Worm (Caenorhabditis elegans) whole organism, L2 larva: ENCODE results near the gene lurp-4.

ENCODE experiments used
- F13H6.1 ChIP-seq: sonication (generic microtip); optimal IDR thresholded peaks from 2 replicates; lab custom pipeline; 2016; ENCODE audit warnings: missing genetic modification characterization, missing compliant biosample characterization
- R02D3.7 ChIP-seq: fragments of 150-350 bp; optimal IDR thresholded peaks from 2 replicates; lab custom pipeline; 2014; ENCODE audit warnings: missing biosample characterization, missing genetic modification characterization
- Y55F3AM.14 ChIP-seq: fragments of 200-800 bp; sonication (Bioruptor generic); optimal IDR thresholded peaks from 2 replicates; lab custom pipeline; 2018; ENCODE audit warnings: mild to moderate bottlenecking, missing genetic modification characterization, missing compliant biosample characterization
- ZK546.5 ChIP-seq: sonication (generic microtip); optimal IDR thresholded peaks from 2 replicates; lab custom pipeline; 2017; ENCODE audit warnings: missing biosample characterization, missing genetic modification characterization
- alr-1 ChIP-seq: fragments of 150-350 bp; optimal IDR thresholded peaks from 2 replicates; lab custom pipeline; 2014; ENCODE audit warnings: missing biosample characterization, missing genetic modification characterization
- ama-1 ChIP-seq: fragments of 150-350 bp; optimal IDR thresholded peaks from 2 replicates; lab custom pipeline; 2018; ENCODE audit warnings: inconsistent platforms
- blmp-1 ChIP-seq: sonication (generic microtip); optimal IDR thresholded peaks from 2 replicates; lab custom pipeline; 2017; ENCODE audit warnings: missing genetic modification characterization, mild to moderate bottlenecking, missing compliant biosample characterization, antibody characterized with exemption, moderate library complexity; ENCODE audit not compliant: insufficient read depth
- ceh-16 ChIP-seq: fragments of 150-350 bp; optimal IDR thresholded peaks from 2 replicates; lab custom pipeline; 2014; ENCODE audit warnings: missing biosample characterization, missing genetic modification characterization
- ceh-82 ChIP-seq: fragments of 150-350 bp; optimal IDR thresholded peaks from 2 replicates; lab custom pipeline; 2014; ENCODE audit warnings: missing biosample characterization, missing genetic modification characterization
- dmd-4 ChIP-seq: sonication (generic microtip); optimal IDR thresholded peaks from 2 replicates; lab custom pipeline; 2017; ENCODE audit warnings: missing biosample characterization, missing genetic modification characterization
- elt-1 ChIP-seq: fragments of 150-350 bp; optimal IDR thresholded peaks from 2 replicates; lab custom pipeline; 2014; ENCODE audit warnings: missing biosample characterization, missing genetic modification characterization
- elt-3 ChIP-seq: sonication (generic microtip); optimal IDR thresholded peaks from 2 replicates; lab custom pipeline; 2017; ENCODE audit warnings: missing biosample characterization, missing genetic modification characterization
- fos-1 ChIP-seq: fragments of 150-350 bp; optimal IDR thresholded peaks from 2 replicates; lab custom pipeline; 2014; ENCODE audit warnings: missing biosample characterization, missing genetic modification characterization
- lin-11 ChIP-seq: fragments of 150-350 bp; sonication (generic microtip); optimal IDR thresholded peaks from 2 replicates; lab custom pipeline; 2014; ENCODE audit warnings: missing biosample characterization, missing genetic modification characterization, inconsistent platforms, mixed read lengths
- lin-13 ChIP-seq: fragments of 150-350 bp; optimal IDR thresholded peaks from 2 replicates; lab custom pipeline; 2014; ENCODE audit warnings: missing biosample characterization, missing genetic modification reagents, missing genetic modification characterization
- lin-39 ChIP-seq: fragments of 150-350 bp; optimal IDR thresholded peaks from 2 replicates; lab custom pipeline; 2014; ENCODE audit warnings: missing biosample characterization, missing genetic modification reagents, missing genetic modification characterization
- lsy-2 ChIP-seq, 2 experiments: fragments of 150-350 bp in 1 of 2; sonication (generic microtip) in 1 of 2; optimal IDR thresholded peaks; 2 replicates each; lab custom pipeline; 2014 to 2017; ENCODE audit warnings: missing biosample characterization in 2 of 2, missing genetic modification characterization in 2 of 2
- mab-5 ChIP-seq: fragments of 150-350 bp; optimal IDR thresholded peaks from 2 replicates; lab custom pipeline; 2014; ENCODE audit warnings: missing biosample characterization, missing genetic modification characterization
- mdl-1 ChIP-seq, 2 experiments: fragments of 150-350 bp in 1 of 2; sonication (generic microtip) in 1 of 2; optimal IDR thresholded peaks; 2 replicates each; lab custom pipeline; 2017; ENCODE audit warnings: missing biosample characterization in 2 of 2, missing genetic modification characterization in 2 of 2
- nhr-10 ChIP-seq: sonication (generic microtip); optimal IDR thresholded peaks from 2 replicates; lab custom pipeline; 2017; ENCODE audit warnings: missing biosample characterization, missing genetic modification characterization
- nhr-12 ChIP-seq: fragments of 150-350 bp; optimal IDR thresholded peaks from 2 replicates; lab custom pipeline; 2014; ENCODE audit warnings: missing biosample characterization, missing genetic modification characterization
- nhr-129 ChIP-seq: fragments of 150-350 bp; optimal IDR thresholded peaks from 2 replicates; lab custom pipeline; 2014; ENCODE audit warnings: missing biosample characterization, missing genetic modification characterization
- nhr-21 ChIP-seq: fragments of 150-350 bp; optimal IDR thresholded peaks from 2 replicates; lab custom pipeline; 2014; ENCODE audit warnings: missing biosample characterization, missing genetic modification characterization
- nhr-237 ChIP-seq: fragments of 150-350 bp; optimal IDR thresholded peaks from 2 replicates; lab custom pipeline; 2014; ENCODE audit warnings: missing biosample characterization, missing genetic modification characterization
- nhr-25 ChIP-seq: fragments of 150-350 bp; sonication (generic microtip); optimal IDR thresholded peaks from 3 replicates; lab custom pipeline; 2014; ENCODE audit warnings: missing biosample characterization, missing genetic modification characterization
- nhr-6 ChIP-seq: fragments of 150-350 bp; optimal IDR thresholded peaks from 2 replicates; lab custom pipeline; 2014; ENCODE audit warnings: missing biosample characterization, missing genetic modification characterization
- peb-1 ChIP-seq: fragments of 150-350 bp; optimal IDR thresholded peaks from 2 replicates; lab custom pipeline; 2014; ENCODE audit warnings: missing biosample characterization, missing genetic modification characterization
- sem-4 ChIP-seq: fragments of 150-350 bp; optimal IDR thresholded peaks from 2 replicates; lab custom pipeline; 2014; ENCODE audit warnings: missing biosample characterization, missing genetic modification reagents, missing genetic modification characterization
- skn-1 ChIP-seq: sonication (generic microtip); optimal IDR thresholded peaks from 2 replicates; lab custom pipeline; 2017; ENCODE audit warnings: missing biosample characterization, missing genetic modification characterization
- sma-3 ChIP-seq: sonication (generic microtip); optimal IDR thresholded peaks from 2 replicates; lab custom pipeline; 2016; ENCODE audit warnings: missing genetic modification reagents, missing genetic modification characterization, missing compliant biosample characterization
- sma-9 ChIP-seq, 2 experiments: fragments of 150-350 bp in 1 of 2; sonication (generic microtip) in 1 of 2; optimal IDR thresholded peaks; 2 replicates each; lab custom pipeline; 2014 to 2016; ENCODE audit warnings: missing genetic modification characterization in 2 of 2, mild to moderate bottlenecking in 1 of 2, missing biosample characterization in 1 of 2, missing compliant biosample characterization in 1 of 2, missing genetic modification reagents in 1 of 2, moderate library complexity in 1 of 2
- unc-55 ChIP-seq: fragments of 150-350 bp; sonication (generic microtip); optimal IDR thresholded peaks from 3 replicates; lab custom pipeline; 2014; ENCODE audit warnings: missing biosample characterization, missing genetic modification reagents, missing genetic modification characterization
- unc-62 ChIP-seq: fragments of 150-350 bp; optimal IDR thresholded peaks from 2 replicates; lab custom pipeline; 2014; ENCODE audit warnings: missing biosample characterization, missing genetic modification reagents, missing genetic modification characterization
- zag-1 ChIP-seq: fragments of 150-350 bp; optimal IDR thresholded peaks from 2 replicates; lab custom pipeline; 2014; ENCODE audit warnings: missing biosample characterization, missing genetic modification characterization
- ztf-1 ChIP-seq: fragments of 200-800 bp; sonication (Bioruptor generic); conservative IDR thresholded peaks from 2 replicates; pipeline ENCODE4 v1.3.6; 2022; ENCODE audit warnings: missing genetic modification characterization, missing compliant biosample characterization
- ztf-4 ChIP-seq: fragments of 150-350 bp; optimal IDR thresholded peaks from 2 replicates; lab custom pipeline; 2014; ENCODE audit warnings: missing biosample characterization, missing genetic modification characterization

The lurp-4 gene

DNA sequence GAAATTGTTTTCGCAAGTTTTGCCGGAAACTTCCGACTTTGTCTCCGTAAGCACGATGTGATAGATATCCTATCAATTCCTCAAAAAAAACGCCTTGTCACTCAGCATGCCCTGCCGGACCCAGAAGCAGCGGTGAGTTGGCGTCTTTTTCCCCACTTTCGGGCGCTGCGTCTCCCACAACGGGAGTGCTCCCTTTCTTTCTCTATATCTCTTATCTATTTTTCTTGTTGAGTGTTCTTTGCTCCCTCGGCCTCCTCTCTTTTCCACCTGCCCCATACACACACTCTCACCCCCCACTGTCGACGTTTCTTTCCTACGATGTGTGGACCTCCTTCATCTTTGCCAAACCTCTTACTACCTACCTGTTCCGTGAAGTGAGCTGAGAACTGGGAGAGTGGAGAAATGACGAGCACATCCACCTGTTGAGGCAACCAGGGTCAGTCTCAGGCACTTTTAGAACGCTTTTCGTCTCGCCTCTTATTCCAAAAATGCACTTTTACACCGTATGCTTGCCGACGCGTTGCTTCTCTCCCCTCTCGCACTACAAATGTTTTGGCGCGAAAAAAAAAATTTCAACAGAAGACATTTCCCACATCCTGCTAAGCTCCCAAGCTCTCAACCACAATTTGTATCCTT lies 6.4 kb upstream of the lurp-4 start (continued):
- TF ChIP-seq unc-55 (GFP tag; lab: Kevin White, UChicago) (peak; percentile 77), nhr-12 (tag; lab: Kevin White, UChicago) (no peak), nhr-237 (tag; lab: Kevin White, UChicago) (no peak), zag-1 (tag; lab: Kevin White, UChicago) (peak; percentile 59), blmp-1 (tag; lab: Kevin White, UChicago) (no peak), ztf-1 (no peak), ceh-16 (tag; lab: Kevin White, UChicago) (peak; percentile 61), ceh-82 (peak; percentile 2), elt-1 (tag; lab: Kevin White, UChicago) (no peak), sem-4 (tag; lab: Kevin White, UChicago) (peak; percentile 87), unc-62 (peak; percentile 30), nhr-129 (tag; lab: Kevin White, UChicago) (peak; percentile 82), elt-3 (tag; lab: Kevin White, UChicago) (no peak), ztf-4 (tag; lab: Kevin White, UChicago) (peak; percentile 75), nhr-21 (tag; lab: Kevin White, UChicago) (peak; percentile 27), mab-5 (tag; lab: Kevin White, UChicago) (no peak), dmd-4 (tag; lab: Kevin White, UChicago) (no peak), F13H6.1 (peak; percentile 91), peb-1 (tag; lab: Kevin White, UChicago) (no peak), R02D3.7 (tag; lab: Kevin White, UChicago) (no peak)
- TF ChIP-seq, all 48 proteins: peak for 26

ce11 chrV:13088485-13088884 lies 4.0 kb upstream of the lurp-4 start:
- TF ChIP-seq nhr-237 (tag; lab: Kevin White, UChicago) (no peak), ceh-16 (tag; lab: Kevin White, UChicago) (no peak), nhr-129 (tag; lab: Kevin White, UChicago) (no peak), zag-1 (tag; lab: Kevin White, UChicago) (no peak), elt-3 (tag; lab: Kevin White, UChicago) (no peak), mab-5 (tag; lab: Kevin White, UChicago) (no peak), fos-1 (tag; lab: Kevin White, UChicago) (no peak), mdl-1 (tag; optimal IDR thresholded peaks at IDR 0.05; lab: Kevin White, UChicago) (no peak), sma-3 (no peak), nhr-10 (tag; lab: Kevin White, UChicago) (no peak)

DNA sequence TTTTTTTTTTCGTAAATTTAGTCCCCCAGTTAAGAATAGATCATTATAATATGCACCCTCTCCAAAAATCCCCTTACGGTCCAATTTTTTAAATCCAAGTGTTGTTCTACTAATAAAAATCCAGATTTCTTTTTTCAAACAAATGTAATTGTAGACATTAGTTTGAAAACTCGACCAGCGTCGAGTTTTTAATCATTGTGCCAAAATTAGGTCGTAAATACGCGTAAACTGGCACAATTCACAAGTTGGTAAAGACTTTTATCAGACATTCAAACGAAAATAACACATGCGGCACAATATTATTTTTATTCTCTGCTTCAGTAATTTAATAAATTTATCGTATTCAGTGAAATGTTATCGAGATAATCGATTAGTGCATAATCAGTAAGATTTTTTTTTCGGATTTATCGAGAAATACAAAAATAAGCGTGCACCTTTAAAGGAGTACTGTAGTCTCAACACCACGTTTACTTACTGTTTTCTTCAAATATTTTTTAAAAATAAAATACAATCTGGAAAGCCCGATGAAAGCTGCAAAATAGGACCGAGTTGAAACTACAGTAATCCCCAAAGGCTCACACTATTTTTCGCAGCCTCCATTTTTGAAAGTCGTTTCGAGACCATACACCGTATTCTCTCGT lies 2.2 kb upstream of the lurp-4 start, which contains the start of gene C34B4.4:
C34B4.4 (plus strand) TSS at position 276 of the 641 bp plus-strand sequence.
- TF ChIP-seq nhr-6 (no peak), unc-55 (GFP tag; lab: Kevin White, UChicago) (no peak), lin-13 (GFP tag; lab: Kevin White, UChicago) (peak; percentile 9), nhr-25 (tag; lab: Kevin White, UChicago) (peak; percentile 23), Y55F3AM.14 (GFP tag; lab: Kevin White, UChicago) (peak; percentile 31), sma-9 (GFP tag; optimal IDR thresholded peaks at IDR 0.05; lab: Kevin White, UChicago) (peak; percentile 29), sma-9 (tag; optimal IDR thresholded peaks at IDR 0.05; lab: Kevin White, UChicago) (no peak), lsy-2 (tag; optimal IDR thresholded peaks at IDR 0.05; lab: Kevin White, UChicago) (peak in 1 of 2 experiments; percentile 6)

ce11 chrV:13095654-13096053 lies 3.2 kb downstream of the lurp-4 start, which contains the start of gene C34B4.5:
Gene C34B4.5, plus strand, starts transcription at chrV:13095954.
- TF ChIP-seq lin-13 (GFP tag; lab: Kevin White, UChicago) (no peak), unc-55 (GFP tag; lab: Kevin White, UChicago) (no peak), lin-39 (no peak), nhr-25 (tag; lab: Kevin White, UChicago) (no peak), elt-3 (tag; lab: Kevin White, UChicago) (no peak), ZK546.5 (tag; lab: Kevin White, UChicago) (no peak), nhr-12 (tag; lab: Kevin White, UChicago) (no peak), alr-1 (no peak), lsy-2 (tag; optimal IDR thresholded peaks at IDR 0.05; lab: Kevin White, UChicago) (no peak), R02D3.7 (tag; lab: Kevin White, UChicago) (no peak), skn-1 (tag; lab: Kevin White, UChicago) (no peak), ama-1 (lab: Kevin White, UChicago) (no peak), lin-11 (no peak)
